Worm (Caenorhabditis elegans) whole organism, mixed stage, embryonic: Measurements from ENCODE around the gene pdr-1.

Experiments used
- elt-3 ChIP-seq: fragments of 150-350 bp; optimal IDR thresholded peaks from 2 replicates; lab custom pipeline; 2014; ENCODE audit warnings: missing biosample characterization, missing genetic modification characterization
- lin-13 ChIP-seq: fragments of 150-350 bp; optimal IDR thresholded peaks from 2 replicates; lab custom pipeline; 2014; ENCODE audit warnings: missing biosample characterization, missing genetic modification characterization
- nhr-12 ChIP-seq: fragments of 150-350 bp; optimal IDR thresholded peaks from 2 replicates; lab custom pipeline; 2014; ENCODE audit warnings: missing biosample characterization, missing genetic modification characterization
- nhr-28 ChIP-seq: fragments of 150-350 bp; optimal IDR thresholded peaks from 2 replicates; lab custom pipeline; 2014; ENCODE audit warnings: missing biosample characterization, missing genetic modification characterization
- unc-62 ChIP-seq: fragments of 150-350 bp; optimal IDR thresholded peaks from 2 replicates; lab custom pipeline; 2014; ENCODE audit warnings: missing biosample characterization, missing genetic modification reagents, missing genetic modification characterization

ce11 chrIII:13772876-13773275 is 1.6 kb downstream of the pdr-1 start, which contains the start of gene mdt-29:
- TF ChIP-seq nhr-12 (tag; lab: Kevin White, UChicago) (no peak), elt-3 (tag; lab: Kevin White, UChicago) (no peak), lin-13 (tag; lab: Kevin White, UChicago) (no peak), unc-62 (GFP tag; lab: Kevin White, UChicago) (no peak), nhr-28 (no peak)
